Worm (Caenorhabditis elegans) whole organism, young adult: ENCODE data around the gene nhr-25.

Experiments
- T26A5.8 ChIP-seq: sonication (generic microtip); optimal IDR thresholded peaks from 2 replicates; lab custom pipeline; 2016; ENCODE audit warnings: missing genetic modification characterization, missing compliant biosample characterization
- ccch-3 ChIP-seq: fragments of 200-800 bp; sonication (Bioruptor generic); optimal IDR thresholded peaks from 2 replicates; lab custom pipeline; 2018; ENCODE audit warnings: mild to moderate bottlenecking, missing genetic modification characterization, missing compliant biosample characterization
- mel-28 ChIP-seq: sonication (generic microtip); optimal IDR thresholded peaks from 2 replicates; lab custom pipeline; 2016; ENCODE audit warnings: borderline replicate concordance, mild to moderate bottlenecking, missing genetic modification characterization, missing compliant biosample characterization
- pbrm-1 ChIP-seq: fragments of 200-800 bp; sonication (Bioruptor generic); IDR thresholded peaks from 2 replicates; pipeline ENCODE4 v1.3.6; 2022; ENCODE audit warnings: missing genetic modification reagents, missing genetic modification characterization, missing compliant biosample characterization
- snpc-1.1 ChIP-seq: sonication (generic microtip); optimal IDR thresholded peaks from 2 replicates; lab custom pipeline; 2017; ENCODE audit warnings: missing genetic modification characterization, mild to moderate bottlenecking, missing compliant biosample characterization, antibody characterized with exemption, moderate library complexity, missing genotype, missing genetic modification reagents; ENCODE audit not compliant: insufficient read depth
- unc-62 ChIP-seq: fragments of 150-350 bp; optimal IDR thresholded peaks from 2 replicates; lab custom pipeline; 2014; ENCODE audit warnings: missing biosample characterization, missing genetic modification reagents, missing genetic modification characterization

ce11 chrX:13061366-13061765, 53.1 kb downstream of the nhr-25 start:
- no peak for TF ChIP-seq ccch-3 (GFP tag; lab: Kevin White, UChicago)
- no peak for TF ChIP-seq mel-28
- no peak for TF ChIP-seq unc-62 (GFP tag; lab: Kevin White, UChicago)
- no peak for TF ChIP-seq T26A5.8 (tag; lab: Kevin White, UChicago)
- TF ChIP-seq snpc-1.1 (tag; lab: Kevin White, UChicago): no peak
- TF ChIP-seq pbrm-1 (GFP tag; lab: Robert Waterston, UW): no peak
